Fruit fly (Drosophila melanogaster) whole organism, adult: ENCODE measurements around the gene U2af38.

ENCODE experiments used
- CG11617 ChIP-seq: fragments of 200-800 bp; sonication (Bioruptor generic); optimal IDR thresholded peaks from 2 replicates; lab custom pipeline; 2017; ENCODE audit warnings: mild to moderate bottlenecking, missing biosample characterization, missing genetic modification reagents, missing genetic modification characterization
- CG14711 ChIP-seq: fragments of 200-800 bp; sonication (Bioruptor generic); optimal IDR thresholded peaks from 2 replicates; lab custom pipeline; 2018; ENCODE audit warnings: missing biosample characterization, mild to moderate bottlenecking, missing genetic modification characterization, moderate library complexity
- CG1620 ChIP-seq: fragments of 200-800 bp; sonication (Bioruptor generic); optimal IDR thresholded peaks from 2 replicates; lab custom pipeline; 2016; ENCODE audit warnings: missing biosample characterization, missing genetic modification characterization
- CG7101 ChIP-seq: fragments of 200-800 bp; sonication (Bioruptor generic); optimal IDR thresholded peaks from 2 replicates; lab custom pipeline; 2018; ENCODE audit warnings: missing biosample characterization, mild to moderate bottlenecking, missing genetic modification characterization, moderate library complexity
- Clk ChIP-seq: fragments of 200-800 bp; sonication (Bioruptor generic); optimal IDR thresholded peaks from 2 replicates; lab custom pipeline; 2017; ENCODE audit warnings: missing biosample characterization, missing genetic modification characterization
- kay ChIP-seq: fragments of 200-800 bp; sonication (Bioruptor generic); peaks from one replicate; lab custom pipeline; 2016; ENCODE audit warnings: missing biosample characterization, missing genetic modification characterization, borderline replicate concordance
- ovo ChIP-seq: fragments of 200-800 bp; sonication (Bioruptor generic); optimal IDR thresholded peaks from 2 replicates; lab custom pipeline; 2016; ENCODE audit warnings: missing biosample characterization, missing genetic modification characterization
- tj ChIP-seq: fragments of 200-800 bp; sonication (Bioruptor generic); optimal IDR thresholded peaks from 3 replicates; lab custom pipeline; 2017; ENCODE audit warnings: missing biosample characterization, mild to moderate bottlenecking, missing genetic modification characterization, moderate library complexity
- toe ChIP-seq: fragments of 200-800 bp; sonication (Bioruptor generic); optimal IDR thresholded peaks from 2 replicates; lab custom pipeline; 2016; ENCODE audit warnings: missing biosample characterization, missing genetic modification characterization

DNA sequence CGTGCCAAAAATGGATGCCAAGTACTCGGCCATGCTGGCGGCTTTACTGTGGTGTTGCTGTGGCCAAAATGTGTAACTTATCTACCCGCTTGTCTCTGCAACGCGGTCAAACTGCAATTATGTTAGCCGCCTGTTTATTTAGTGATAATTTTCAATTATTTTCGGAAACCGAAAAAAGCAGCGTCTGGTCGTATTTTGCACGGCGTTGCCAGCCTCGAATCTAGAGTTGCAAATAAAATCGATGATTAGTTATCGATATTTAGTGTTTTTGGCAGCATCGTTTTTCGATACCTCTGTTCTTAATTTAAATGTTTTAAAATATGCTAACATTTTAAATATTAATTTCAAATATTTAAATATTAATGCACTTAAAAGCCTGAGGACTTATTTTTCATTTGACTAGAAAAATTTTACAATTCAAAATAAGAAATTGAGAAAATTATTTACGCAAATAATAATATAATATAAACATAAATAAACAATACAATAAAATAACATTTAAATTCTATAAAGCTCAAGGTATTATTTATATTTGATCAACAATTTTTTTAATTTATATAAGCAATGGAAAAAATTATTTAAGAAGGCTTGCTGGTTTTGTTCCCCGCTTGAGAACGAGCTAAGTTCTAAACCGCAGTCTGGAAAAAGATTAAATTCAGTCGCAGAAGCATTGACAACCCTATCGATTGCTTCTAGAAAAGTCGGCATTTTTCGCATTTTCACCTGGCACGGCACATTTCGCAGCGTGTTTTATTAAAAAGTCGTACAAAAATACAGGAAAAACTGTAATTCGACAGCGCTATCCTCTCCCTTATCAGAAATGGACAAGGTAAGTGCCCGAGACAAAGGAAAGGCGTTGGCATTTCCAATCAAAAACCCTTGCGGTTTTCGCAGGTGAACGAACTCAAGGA lies at the start of gene U2af38, which contains the start of gene Stip1:
- TF ChIP-seq CG14711 (tag; lab: Kevin White, UChicago) (peak; percentile 98), CG11617 (GFP tag; lab: Kevin White, UChicago) (peak; percentile 30), ovo (GFP tag; lab: Kevin White, UChicago) (no peak), tj (GFP tag; lab: Kevin White, UChicago) (peak; percentile 62), CG7101 (tag; lab: Kevin White, UChicago) (peak; percentile 54), Clk (GFP tag; lab: Kevin White, UChicago) (no peak), kay (no peak), toe (GFP tag; lab: Kevin White, UChicago) (no peak), CG1620 (GFP tag; lab: Kevin White, UChicago) (peak; percentile 14)
